Worm (Caenorhabditis elegans) whole organism, early embryonic: ENCODE measurements around the gene F28G4.3.

ENCODE experiments used
- B0310.2 ChIP-seq: sonication (generic microtip); optimal IDR thresholded peaks from 2 replicates; lab custom pipeline; 2016; ENCODE audit warnings: mild to moderate bottlenecking, missing genetic modification characterization, missing compliant biosample characterization
- F13C5.2 ChIP-seq: sonication (generic microtip); optimal IDR thresholded peaks from 2 replicates; lab custom pipeline; 2017; ENCODE audit warnings: mild to moderate bottlenecking, missing genetic modification characterization, inconsistent platforms, missing compliant biosample characterization
- aly-1 ChIP-seq: sonication (generic microtip); optimal IDR thresholded peaks from 2 replicates; lab custom pipeline; 2016; ENCODE audit warnings: missing genetic modification characterization, missing compliant biosample characterization
- ama-1 ChIP-seq: fragments of 150-350 bp; optimal IDR thresholded peaks from 2 replicates; lab custom pipeline; 2014
- ceh-13 ChIP-seq: fragments of 200-800 bp; sonication (Bioruptor generic); optimal IDR thresholded peaks from 2 replicates; lab custom pipeline; 2018; ENCODE audit warnings: mild to moderate bottlenecking, missing genetic modification characterization, missing compliant biosample characterization
- ceh-36 ChIP-seq: sonication (generic microtip); optimal IDR thresholded peaks from 2 replicates; lab custom pipeline; 2016; ENCODE audit warnings: missing genetic modification characterization, inconsistent platforms, missing compliant biosample characterization
- ets-7 ChIP-seq: sonication (generic microtip); optimal IDR thresholded peaks from 2 replicates; lab custom pipeline; 2016; ENCODE audit warnings: missing genotype, missing genetic modification characterization, missing compliant biosample characterization
- flt-1 ChIP-seq: fragments of 200-800 bp; sonication (Bioruptor generic); IDR thresholded peaks from 2 replicates; pipeline ENCODE4 v1.3.6; 2022; ENCODE audit warnings: missing genetic modification characterization, missing compliant biosample characterization
- hmbx-1 ChIP-seq: sonication (generic microtip); optimal IDR thresholded peaks from 2 replicates; lab custom pipeline; 2016; ENCODE audit warnings: mild to moderate bottlenecking, missing genetic modification characterization, missing compliant biosample characterization
- hmg-4 ChIP-seq: fragments of 200-800 bp; sonication (Bioruptor generic); optimal IDR thresholded peaks from 2 replicates; lab custom pipeline; 2018; ENCODE audit warnings: mild to moderate bottlenecking, missing genetic modification characterization, missing compliant biosample characterization
- hnd-1 ChIP-seq: sonication (generic microtip); optimal IDR thresholded peaks from 2 replicates; lab custom pipeline; 2016; ENCODE audit warnings: missing genetic modification characterization, missing compliant biosample characterization
- pes-1 ChIP-seq: fragments of 200-800 bp; sonication (Bioruptor generic); IDR thresholded peaks from 2 replicates; pipeline ENCODE4 v1.3.6; 2022; ENCODE audit warnings: missing genetic modification reagents, missing genetic modification characterization, missing compliant biosample characterization
- scrt-1 ChIP-seq: fragments of 200-800 bp; sonication (Bioruptor generic); IDR thresholded peaks from 2 replicates; pipeline ENCODE4 v1.3.6; 2022; ENCODE audit warnings: missing genetic modification characterization, missing compliant biosample characterization
- sea-1 ChIP-seq: fragments of 200-800 bp; sonication (Bioruptor generic); conservative IDR thresholded peaks from 2 replicates; pipeline ENCODE4 v1.3.6; 2022; ENCODE audit warnings: missing genetic modification characterization, missing compliant biosample characterization
- tbx-11 ChIP-seq: fragments of 200-800 bp; sonication (Bioruptor generic); IDR thresholded peaks from 2 replicates; pipeline ENCODE4 v1.3.6; 2022; ENCODE audit warnings: missing genetic modification characterization, missing compliant biosample characterization
- tbx-37 ChIP-seq: fragments of 200-800 bp; sonication (Bioruptor generic); conservative IDR thresholded peaks from 2 replicates; pipeline ENCODE4 v1.3.6; 2022; ENCODE audit warnings: missing genetic modification reagents, missing genetic modification characterization, missing compliant biosample characterization
- tra-4 ChIP-seq: sonication (generic microtip); optimal IDR thresholded peaks from 2 replicates; lab custom pipeline; 2017; ENCODE audit warnings: missing genetic modification characterization, missing compliant biosample characterization

Gene F28G4.3

DNA sequence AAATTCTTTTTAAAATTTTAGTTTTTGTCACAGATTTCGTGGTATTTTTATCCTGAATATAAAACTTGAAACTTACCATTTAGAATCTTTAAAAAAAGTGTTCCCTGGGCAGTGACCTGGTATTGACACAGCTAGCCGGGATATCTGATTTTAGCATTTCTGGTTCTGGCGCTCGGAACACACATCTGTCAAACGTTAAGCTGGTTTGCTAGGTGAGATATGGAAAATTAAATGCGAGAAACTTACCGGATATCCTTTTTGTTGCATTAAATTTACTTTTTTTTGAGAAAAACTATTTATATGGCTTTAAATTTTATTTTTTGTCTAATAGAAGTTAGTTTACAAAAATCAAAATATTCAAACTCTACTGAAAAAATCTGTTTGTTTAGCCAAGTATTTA is 1.7 kb downstream of the F28G4.3 start, which contains the start of gene F28G4.4:
Gene F28G4.4, minus strand, starts transcription at position 101 of the 400 bp plus-strand sequence.
- TF ChIP-seq hnd-1 (tag; lab: Kevin White, UChicago) (no peak), hmbx-1 (no peak), ceh-36 (tag; lab: Kevin White, UChicago) (no peak), sea-1 (GFP tag; lab: Robert Waterston, UW) (no peak), ama-1 (lab: Kevin White, UChicago) (no peak), tbx-11 (GFP tag; lab: Robert Waterston, UW) (no peak), B0310.2 (tag; lab: Kevin White, UChicago) (no peak), tbx-37 (no peak), scrt-1 (GFP tag; lab: Robert Waterston, UW) (no peak), pes-1 (GFP tag; lab: Robert Waterston, UW) (no peak), F13C5.2 (tag; lab: Kevin White, UChicago) (no peak), flt-1 (no peak), hmg-4 (GFP tag; lab: Kevin White, UChicago) (no peak), ceh-13 (no peak)

DNA sequence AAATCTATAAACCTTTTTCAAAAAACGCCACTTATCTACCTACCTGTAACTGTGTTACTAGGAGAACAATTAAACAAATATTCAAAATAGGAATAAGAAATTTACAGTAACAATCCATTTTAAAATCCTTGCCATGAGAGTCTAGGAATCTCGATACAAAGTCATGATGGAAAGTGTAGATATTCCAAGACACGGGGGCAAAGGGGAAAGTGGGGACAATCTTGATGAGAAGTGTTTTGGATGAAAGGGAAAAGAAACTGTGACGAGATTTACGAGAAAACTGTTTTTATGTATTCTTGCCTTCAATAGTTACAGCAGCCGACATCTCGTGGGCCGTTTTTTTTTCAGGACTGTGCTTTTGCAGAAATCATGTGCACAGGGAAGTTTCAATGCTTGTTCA is 5.4 kb downstream of the F28G4.3 start, which contains the start of gene F28G4.2:
Gene F28G4.2, minus strand, starts transcription at position 175 of the 400 bp plus-strand sequence.
- TF ChIP-seq hmg-4 (GFP tag; lab: Kevin White, UChicago) (no peak), ceh-36 (tag; lab: Kevin White, UChicago) (no peak), scrt-1 (GFP tag; lab: Robert Waterston, UW) (no peak), flt-1 (no peak)

DNA sequence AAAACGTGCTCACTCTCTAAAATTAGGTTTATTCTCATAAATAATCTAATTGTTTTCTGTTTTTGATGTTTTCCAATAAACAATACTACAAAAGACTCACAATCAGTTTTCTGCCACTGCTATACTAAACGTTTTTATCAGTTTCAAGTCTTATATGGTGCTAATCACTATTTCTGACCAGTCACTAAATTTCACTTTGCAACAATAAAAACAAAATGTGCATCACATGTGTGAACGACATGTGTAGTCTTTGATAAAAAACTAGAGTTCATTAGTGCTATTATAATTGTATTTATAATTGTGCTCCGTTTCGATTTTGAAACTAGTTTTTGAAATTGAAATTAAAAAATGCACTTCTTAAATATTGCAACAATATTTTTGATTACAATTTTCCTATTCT is 9.6 kb downstream of the F28G4.3 start, which contains the start of gene cyp-37B1:
Gene cyp-37B1, plus strand, starts transcription at position 199 of the 400 bp plus-strand sequence.
- TF ChIP-seq pes-1 (GFP tag; lab: Robert Waterston, UW) (no peak), sea-1 (GFP tag; lab: Robert Waterston, UW) (no peak), ama-1 (lab: Kevin White, UChicago) (no peak), flt-1 (no peak), aly-1 (tag; lab: Kevin White, UChicago) (no peak), scrt-1 (GFP tag; lab: Robert Waterston, UW) (no peak), tra-4 (tag; lab: Kevin White, UChicago) (no peak), ets-7 (tag; lab: Kevin White, UChicago) (no peak), hmg-4 (GFP tag; lab: Kevin White, UChicago) (no peak), hmbx-1 (no peak)

DNA sequence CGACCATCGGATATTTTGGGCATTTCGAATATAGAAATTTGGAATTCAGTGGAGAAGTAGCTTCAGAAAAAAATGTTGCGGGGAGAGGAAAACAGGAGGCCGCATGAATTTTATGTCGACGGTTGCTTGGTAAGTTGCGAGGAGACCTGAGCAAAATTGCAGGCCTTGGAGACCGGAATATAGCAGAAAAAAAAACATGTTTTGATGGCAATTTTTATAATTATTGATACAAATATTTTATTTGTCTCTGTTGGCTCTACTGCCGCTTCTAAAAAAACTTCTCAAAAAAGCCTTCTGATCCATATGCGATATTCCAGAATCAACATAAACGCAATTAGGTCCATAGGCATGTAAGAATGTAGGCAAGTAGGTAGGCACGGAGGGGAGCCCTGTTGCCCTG is 12.2 kb downstream of the F28G4.3 start, which contains the start of gene pacl-1:
Gene pacl-1, minus strand, starts transcription at position 101 of the 400 bp plus-strand sequence.
- no peak for TF ChIP-seq pes-1 (GFP tag; lab: Robert Waterston, UW)
- TF ChIP-seq tra-4 (tag; lab: Kevin White, UChicago): no peak
- no peak for TF ChIP-seq tbx-11 (GFP tag; lab: Robert Waterston, UW)
- TF ChIP-seq ceh-13: no peak
- TF ChIP-seq hmbx-1: no peak
- TF ChIP-seq ceh-36 (tag; lab: Kevin White, UChicago): no peak
- no peak for TF ChIP-seq B0310.2 (tag; lab: Kevin White, UChicago)
- TF ChIP-seq flt-1: no peak
- TF ChIP-seq F13C5.2 (tag; lab: Kevin White, UChicago): no peak
- TF ChIP-seq ama-1 (lab: Kevin White, UChicago): no peak

DNA sequence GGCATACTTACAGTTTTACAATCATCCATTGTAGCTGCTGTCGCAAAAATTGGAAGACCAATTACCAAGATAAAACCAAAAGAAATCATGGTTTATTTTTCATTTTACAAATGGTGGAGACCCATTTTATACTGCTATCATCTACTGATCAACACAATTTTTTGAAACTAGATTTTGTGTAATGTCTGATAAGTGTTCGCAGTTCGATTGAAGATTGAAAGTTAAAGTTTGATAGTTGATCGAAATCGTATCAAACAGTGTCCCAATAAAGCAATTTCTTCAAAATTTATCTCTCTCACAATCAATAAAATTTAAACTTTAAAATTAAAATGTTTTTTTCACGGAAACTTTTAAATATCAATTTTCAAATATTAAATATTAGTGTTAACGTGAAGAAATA is 16.4 kb downstream of the F28G4.3 start, which contains the start of gene T13F3.6:
Gene T13F3.6, minus strand, starts transcription at position 101 of the 400 bp plus-strand sequence.
- TF ChIP-seq ama-1 (lab: Kevin White, UChicago): no peak
- no peak for TF ChIP-seq tbx-11 (GFP tag; lab: Robert Waterston, UW)
- no peak for TF ChIP-seq tra-4 (tag; lab: Kevin White, UChicago)
- no peak for TF ChIP-seq hmbx-1
- no peak for TF ChIP-seq scrt-1 (GFP tag; lab: Robert Waterston, UW)
- no peak for TF ChIP-seq B0310.2 (tag; lab: Kevin White, UChicago)
- no peak for TF ChIP-seq tbx-37

DNA sequence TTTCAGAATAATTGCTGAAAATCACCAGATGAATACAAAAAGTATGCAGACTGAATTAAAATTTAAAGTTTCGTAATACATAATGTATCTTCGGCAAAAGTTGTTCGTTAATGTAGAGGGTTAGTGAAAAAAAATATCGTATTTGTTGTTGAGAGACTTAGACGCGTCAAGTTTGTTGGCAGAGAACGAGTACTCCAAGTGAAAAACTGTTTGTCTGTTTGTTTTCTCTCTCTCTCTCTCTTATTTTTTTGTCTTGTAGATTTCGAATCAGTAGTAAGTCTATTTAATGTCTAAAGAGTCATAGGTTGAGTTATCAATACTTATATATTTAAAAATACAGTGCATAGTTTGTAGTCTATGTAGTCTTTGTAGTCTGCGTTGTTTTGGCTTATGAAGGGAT is 18.0 kb downstream of the F28G4.3 start, which contains the start of the genes fbxa-2 and T13F3.8:
Gene fbxa-2, minus strand, starts transcription at position 101 of the 400 bp plus-strand sequence.
Gene T13F3.8, plus strand, starts transcription at position 245 of the 400 bp plus-strand sequence.
- TF ChIP-seq tbx-11 (GFP tag; lab: Robert Waterston, UW): no peak
- TF ChIP-seq F13C5.2 (tag; lab: Kevin White, UChicago): no peak
- no peak for TF ChIP-seq hnd-1 (tag; lab: Kevin White, UChicago)
- no peak for TF ChIP-seq sea-1 (GFP tag; lab: Robert Waterston, UW)
- no peak for TF ChIP-seq tra-4 (tag; lab: Kevin White, UChicago)

DNA sequence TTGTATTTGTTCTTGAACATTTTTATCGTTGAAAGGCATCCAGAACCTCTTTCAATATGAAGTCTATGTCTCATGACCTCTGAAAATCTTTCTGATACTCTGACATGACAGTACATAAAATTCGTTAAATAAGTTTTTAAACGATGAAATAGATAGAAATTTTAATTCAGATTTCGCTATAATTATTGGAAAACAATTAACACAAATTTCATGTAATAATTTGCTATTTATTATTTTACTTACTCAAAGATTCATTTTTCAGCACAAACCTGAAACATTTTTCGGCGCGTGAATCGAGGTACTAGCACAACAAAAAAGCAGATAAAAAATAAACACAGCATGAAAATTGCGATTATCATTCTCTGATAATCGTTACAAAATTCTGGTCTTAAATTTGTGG is 21.0 kb downstream of the F28G4.3 start, which contains the start of gene T13F3.4:
Gene T13F3.4, minus strand, starts transcription at position 101 of the 400 bp plus-strand sequence.
- TF ChIP-seq ama-1 (lab: Kevin White, UChicago) (no peak), aly-1 (tag; lab: Kevin White, UChicago) (no peak), ceh-13 (no peak)

DNA sequence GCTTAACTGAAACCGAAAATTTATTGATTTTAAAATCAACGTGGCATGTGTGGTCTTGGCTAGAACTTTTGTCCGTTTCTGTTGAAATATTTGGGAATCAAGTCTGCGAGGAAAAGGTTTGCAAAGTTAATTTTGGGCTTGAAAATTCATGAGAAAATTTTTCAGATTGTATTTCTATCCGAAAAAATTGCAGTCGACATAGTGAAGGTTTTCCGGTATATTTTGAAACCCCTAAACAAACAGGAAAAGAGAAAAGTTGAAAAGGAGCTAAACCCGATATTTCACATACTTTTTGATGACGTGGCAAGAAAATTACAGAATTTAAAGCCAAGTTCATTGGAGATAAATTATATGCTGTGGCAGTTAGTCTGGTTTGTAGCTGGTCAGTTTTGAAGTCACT is 27.8 kb downstream of the F28G4.3 start, which contains the start of gene nhr-127:
Gene nhr-127, plus strand, starts transcription at position 301 of the 400 bp plus-strand sequence.
- TF ChIP-seq tra-4 (tag; lab: Kevin White, UChicago) (no peak), tbx-11 (GFP tag; lab: Robert Waterston, UW) (no peak), scrt-1 (GFP tag; lab: Robert Waterston, UW) (no peak), ceh-13 (no peak), hnd-1 (tag; lab: Kevin White, UChicago) (no peak), ama-1 (lab: Kevin White, UChicago) (no peak), pes-1 (GFP tag; lab: Robert Waterston, UW) (no peak), tbx-37 (no peak), ceh-36 (tag; lab: Kevin White, UChicago) (no peak), hmg-4 (GFP tag; lab: Kevin White, UChicago) (no peak), F13C5.2 (tag; lab: Kevin White, UChicago) (no peak), aly-1 (tag; lab: Kevin White, UChicago) (no peak), hmbx-1 (no peak), sea-1 (GFP tag; lab: Robert Waterston, UW) (no peak), B0310.2 (tag; lab: Kevin White, UChicago) (no peak), ets-7 (tag; lab: Kevin White, UChicago) (no peak), flt-1 (no peak)
